Fruit fly (Drosophila melanogaster) ovary, adult (tissue): ENCODE results near the gene CG14219.

Experiments
- CG17801 ChIP-seq: fragments of 200-800 bp; optimal IDR thresholded peaks from 2 replicates; lab custom pipeline; 2019; ENCODE audit warnings: missing biosample characterization, mild to moderate bottlenecking, missing genetic modification characterization, moderate library complexity; ENCODE audit not compliant: partially characterized antibody

The CG14219 gene

dm6 chrX:19590070-19590469, at the start of gene CG14219:
TSS of gene CG14219 (minus strand) at chrX:19590170.
- no peak for TF ChIP-seq CG17801 (GFP tag; lab: Kevin White, UChicago)

- no peak for TF ChIP-seq CG17801 (GFP tag; lab: Kevin White, UChicago)
Observed at dm6 chrX:19638328-19638940, 48.5 kb upstream of the CG14219 start, which contains the start of gene Rcd-1. TSS of gene Rcd-1 (plus strand) at chrX:19638767.

dm6 chrX:19637434-19638327, 47.7 kb upstream of the CG14219 start:
- TF ChIP-seq CG17801 (GFP tag; lab: Kevin White, UChicago), result peak; percentile 25

- no peak for TF ChIP-seq CG17801 (GFP tag; lab: Kevin White, UChicago)
Observed at dm6 chrX:19637002-19637420, 47.0 kb upstream of the CG14219 start.

- TF ChIP-seq CG17801 (GFP tag; lab: Kevin White, UChicago), result peak; percentile 35
Observed at dm6 chrX:19631365-19631832, 41.4 kb upstream of the CG14219 start.

dm6 chrX:19625405-19625804, 35.4 kb upstream of the CG14219 start, which contains the start of gene CG14212:
TSS of gene CG14212 (plus strand) at chrX:19625705.
- TF ChIP-seq CG17801 (GFP tag; lab: Kevin White, UChicago), result no peak

- no peak for TF ChIP-seq CG17801 (GFP tag; lab: Kevin White, UChicago)
Observed at dm6 chrX:19622924-19623323, 33.0 kb upstream of the CG14219 start, which contains the start of the genes Naa20A and MKP-4. TSS of gene Naa20A (minus strand) at chrX:19623074. TSS of gene MKP-4 (plus strand) at chrX:19623114.

- TF ChIP-seq CG17801 (GFP tag; lab: Kevin White, UChicago), result no peak
Observed at dm6 chrX:19621145-19621544, 31.2 kb upstream of the CG14219 start, which contains the start of gene CG14221. TSS of gene CG14221 (minus strand) at chrX:19621245.

dm6 chrX:19618183-19618740, 28.3 kb upstream of the CG14219 start, which contains the start of the genes Pstk and Tim9b:
TSS of gene Pstk (minus strand) at chrX:19618537.
TSS of gene Tim9b (minus strand) at chrX:19618537.
- no peak for TF ChIP-seq CG17801 (GFP tag; lab: Kevin White, UChicago)

- TF ChIP-seq CG17801 (GFP tag; lab: Kevin White, UChicago), result no peak
Observed at dm6 chrX:19615990-19616663, 26.2 kb upstream of the CG14219 start, which contains the start of gene CG14210. TSS of gene CG14210 (plus strand) at chrX:19616196.

- peak; percentile 85 for TF ChIP-seq CG17801 (GFP tag; lab: Kevin White, UChicago)
Observed at dm6 chrX:19613473-19613872, 23.5 kb upstream of the CG14219 start.

dm6 chrX:19611226-19611625, 21.3 kb upstream of the CG14219 start, which contains the start of the genes Shawn and Tyler:
TSS of gene Shawn (plus strand) at chrX:19611526.
TSS of gene Tyler (plus strand) at chrX:19611526.
- TF ChIP-seq CG17801 (GFP tag; lab: Kevin White, UChicago), result no peak

- no peak for TF ChIP-seq CG17801 (GFP tag; lab: Kevin White, UChicago)
Observed at dm6 chrX:19608042-19608609, 18.2 kb upstream of the CG14219 start.

- no peak for TF ChIP-seq CG17801 (GFP tag; lab: Kevin White, UChicago)
Observed at dm6 chrX:19606971-19607370, 17.0 kb upstream of the CG14219 start.
